Worm (Caenorhabditis elegans) whole organism, late embryonic: Measurements from ENCODE around the gene T27D12.1.

Experiments
- C38D4.7 ChIP-seq: fragments of 200-800 bp; sonication (Bioruptor generic); optimal IDR thresholded peaks from 2 replicates; lab custom pipeline; 2018; ENCODE audit warnings: mild to moderate bottlenecking, missing genetic modification characterization, moderate library complexity, missing compliant biosample characterization
- K09A11.1 ChIP-seq: sonication (generic microtip); optimal IDR thresholded peaks from 2 replicates; lab custom pipeline; 2017; ENCODE audit warnings: antibody characterized with exemption, mild to moderate bottlenecking, missing genetic modification characterization, missing compliant biosample characterization; ENCODE audit not compliant: insufficient read depth
- T23F11.4 ChIP-seq: fragments of 200-800 bp; sonication (Bioruptor generic); optimal IDR thresholded peaks from 2 replicates; lab custom pipeline; 2018; ENCODE audit warnings: mild to moderate bottlenecking, missing genetic modification characterization, missing compliant biosample characterization
- ama-1 ChIP-seq: fragments of 150-350 bp; optimal IDR thresholded peaks from 2 replicates; lab custom pipeline; 2014
- ceh-30 ChIP-seq: fragments of 150-350 bp; optimal IDR thresholded peaks from 2 replicates; lab custom pipeline; 2014; ENCODE audit warnings: missing biosample characterization, missing genetic modification characterization
- che-1 ChIP-seq: sonication (generic microtip); optimal IDR thresholded peaks from 2 replicates; lab custom pipeline; 2016; ENCODE audit warnings: mild to moderate bottlenecking, missing genetic modification characterization, missing compliant biosample characterization
- dve-1 ChIP-seq: sonication (generic microtip); optimal IDR thresholded peaks from 2 replicates; lab custom pipeline; 2017; ENCODE audit warnings: antibody characterized with exemption, mild to moderate bottlenecking, missing genetic modification characterization, missing compliant biosample characterization
- fkh-10 ChIP-seq: fragments of 150-350 bp; optimal IDR thresholded peaks from 2 replicates; lab custom pipeline; 2014; ENCODE audit warnings: missing biosample characterization, missing genetic modification reagents, missing genetic modification characterization
- hlh-15 ChIP-seq: sonication (generic microtip); optimal IDR thresholded peaks from 2 replicates; lab custom pipeline; 2016; ENCODE audit warnings: missing genetic modification characterization, missing compliant biosample characterization
- sox-4 ChIP-seq: sonication (generic microtip); optimal IDR thresholded peaks from 2 replicates; lab custom pipeline; 2017; ENCODE audit warnings: mild to moderate bottlenecking, missing genetic modification characterization, inconsistent platforms, missing compliant biosample characterization
- ttx-3 ChIP-seq: sonication (generic microtip); optimal IDR thresholded peaks from 2 replicates; lab custom pipeline; 2016; ENCODE audit warnings: missing genetic modification reagents, missing genetic modification characterization, missing compliant biosample characterization

ce11 chrII:11816014-11816413, 26.4 kb upstream of the T27D12.1 start:
- TF ChIP-seq che-1 (no peak), ttx-3 (tag; lab: Kevin White, UChicago) (no peak), ceh-30 (tag; lab: Kevin White, UChicago) (no peak), fkh-10 (GFP tag; lab: Kevin White, UChicago) (no peak), sox-4 (no peak), K09A11.1 (no peak), ama-1 (lab: Kevin White, UChicago) (no peak), dve-1 (tag; lab: Kevin White, UChicago) (no peak), hlh-15 (tag; lab: Kevin White, UChicago) (no peak), T23F11.4 (GFP tag; lab: Kevin White, UChicago) (no peak), C38D4.7 (GFP tag; lab: Kevin White, UChicago) (no peak)
